Worm (Caenorhabditis elegans) whole organism, L4 larva: Measurements from ENCODE around the gene F02H6.2.
"Not testable (repeated sequence)": the region's sequence is repeated elsewhere in the genome, so short reads cannot be mapped to it uniquely, and the experiment has no call there.

ENCODE experiments used
- F37D6.2 ChIP-seq: sonication (generic microtip); optimal IDR thresholded peaks from 2 replicates; lab custom pipeline; 2016; ENCODE audit warnings: mild to moderate bottlenecking, missing genetic modification characterization, missing compliant biosample characterization
- F49E8.2 ChIP-seq: sonication (generic microtip); optimal IDR thresholded peaks from 2 replicates; lab custom pipeline; 2016; ENCODE audit warnings: missing compliant biosample characterization, mild to moderate bottlenecking, missing genetic modification characterization, borderline replicate concordance
- T26A8.4 ChIP-seq: fragments of 200-800 bp; sonication (Bioruptor generic); IDR thresholded peaks from 2 replicates; pipeline ENCODE4 v1.3.6; 2022; ENCODE audit warnings: missing genetic modification characterization, missing compliant biosample characterization
- ceh-20 ChIP-seq: fragments of 200-800 bp; sonication (Bioruptor generic); IDR thresholded peaks from 2 replicates; pipeline ENCODE4 v1.3.6; 2022; ENCODE audit warnings: missing genetic modification reagents, missing genetic modification characterization, missing compliant biosample characterization
- duxl-1 ChIP-seq: sonication (generic microtip); optimal IDR thresholded peaks from 2 replicates; lab custom pipeline; 2016; ENCODE audit warnings: mild to moderate bottlenecking, missing genetic modification characterization, moderate library complexity, missing compliant biosample characterization; ENCODE audit not compliant: poor library complexity
- lin-39 ChIP-seq: fragments of 150-350 bp; optimal IDR thresholded peaks from 2 replicates; lab custom pipeline; 2014; ENCODE audit warnings: missing biosample characterization, missing genetic modification reagents, missing genetic modification characterization
- nhr-102 ChIP-seq: sonication (generic microtip); optimal IDR thresholded peaks from 2 replicates; lab custom pipeline; 2016; ENCODE audit warnings: mild to moderate bottlenecking, missing genetic modification characterization, moderate library complexity, missing compliant biosample characterization
- nhr-237 ChIP-seq: sonication (generic microtip); optimal IDR thresholded peaks from 2 replicates; lab custom pipeline; 2017; ENCODE audit warnings: missing biosample characterization, missing genetic modification characterization

- TF ChIP-seq duxl-1 (tag; lab: Kevin White, UChicago); nhr-237 (tag; lab: Kevin White, UChicago); T26A8.4 (GFP tag; lab: Robert Waterston, UW); ceh-20 (GFP tag; lab: Robert Waterston, UW); F49E8.2; F37D6.2; lin-39 (tag; lab: Kevin White, UChicago); nhr-102 (tag; lab: Kevin White, UChicago): not testable (repeated sequence)
Observed at ce11 chrIV:14240173-14240572, 43.9 kb downstream of the F02H6.2 start.
